Worm (Caenorhabditis elegans) whole organism, L2 larva: ENCODE measurements around the gene spp-10.

Experiments used
- aly-2 ChIP-seq: fragments of 150-350 bp; optimal IDR thresholded peaks from 2 replicates; lab custom pipeline; 2014; ENCODE audit warnings: missing biosample characterization, missing genetic modification characterization
- ceh-82 ChIP-seq: fragments of 150-350 bp; optimal IDR thresholded peaks from 2 replicates; lab custom pipeline; 2014; ENCODE audit warnings: missing biosample characterization, missing genetic modification characterization
- elt-1 ChIP-seq: fragments of 150-350 bp; optimal IDR thresholded peaks from 2 replicates; lab custom pipeline; 2014; ENCODE audit warnings: missing biosample characterization, missing genetic modification characterization
- lin-13 ChIP-seq: fragments of 150-350 bp; optimal IDR thresholded peaks from 2 replicates; lab custom pipeline; 2014; ENCODE audit warnings: missing biosample characterization, missing genetic modification reagents, missing genetic modification characterization
- lin-39 ChIP-seq: fragments of 150-350 bp; optimal IDR thresholded peaks from 2 replicates; lab custom pipeline; 2014; ENCODE audit warnings: missing biosample characterization, missing genetic modification reagents, missing genetic modification characterization
- lsy-2 ChIP-seq, 2 experiments: fragments of 150-350 bp in 1 of 2; sonication (generic microtip) in 1 of 2; optimal IDR thresholded peaks; 2 replicates each; lab custom pipeline; 2014 to 2017; ENCODE audit warnings: missing biosample characterization in 2 of 2, missing genetic modification characterization in 2 of 2
- mab-5 ChIP-seq: fragments of 150-350 bp; optimal IDR thresholded peaks from 2 replicates; lab custom pipeline; 2014; ENCODE audit warnings: missing biosample characterization, missing genetic modification characterization
- nhr-11 ChIP-seq: fragments of 150-350 bp; optimal IDR thresholded peaks from 2 replicates; lab custom pipeline; 2014; ENCODE audit warnings: missing biosample characterization, missing genetic modification characterization
- nhr-237 ChIP-seq: fragments of 150-350 bp; optimal IDR thresholded peaks from 2 replicates; lab custom pipeline; 2014; ENCODE audit warnings: missing biosample characterization, missing genetic modification characterization
- nhr-77 ChIP-seq: fragments of 150-350 bp; optimal IDR thresholded peaks from 2 replicates; lab custom pipeline; 2014; ENCODE audit warnings: missing biosample characterization, missing genetic modification characterization
- skn-1 ChIP-seq: sonication (generic microtip); optimal IDR thresholded peaks from 2 replicates; lab custom pipeline; 2017; ENCODE audit warnings: missing biosample characterization, missing genetic modification characterization
- snpc-4 ChIP-seq: fragments of 150-350 bp; optimal IDR thresholded peaks from 2 replicates; lab custom pipeline; 2014; ENCODE audit warnings: missing biosample characterization, missing genetic modification characterization
- unc-62 ChIP-seq: fragments of 150-350 bp; optimal IDR thresholded peaks from 2 replicates; lab custom pipeline; 2014; ENCODE audit warnings: missing biosample characterization, missing genetic modification reagents, missing genetic modification characterization
- ztf-11 ChIP-seq: sonication (generic microtip); optimal IDR thresholded peaks from 2 replicates; lab custom pipeline; 2017; ENCODE audit warnings: missing biosample characterization, missing genetic modification characterization

DNA sequence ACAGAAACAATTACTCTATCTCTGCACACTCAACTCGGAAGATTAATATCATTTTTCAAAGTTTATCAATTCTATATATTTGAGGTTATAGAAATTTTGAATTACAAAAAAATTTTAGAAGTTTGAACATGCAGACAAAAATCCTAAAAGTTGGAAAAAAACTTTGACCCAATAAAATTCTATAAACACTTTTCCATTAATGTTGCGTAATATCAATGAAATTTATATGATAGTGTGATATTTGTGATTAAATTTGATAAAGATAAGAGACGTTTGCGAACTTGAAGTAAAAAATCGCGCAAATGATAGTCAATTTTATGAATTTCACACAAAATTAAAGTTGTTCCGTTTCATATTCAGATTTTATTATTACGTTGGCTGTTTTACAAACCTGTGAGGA, 22.9 kb upstream of the spp-10 start:
- TF ChIP-seq snpc-4 (no peak), aly-2 (tag; lab: Kevin White, UChicago) (no peak), elt-1 (no peak), lin-39 (no peak), unc-62 (no peak), ztf-11 (tag; lab: Kevin White, UChicago) (no peak), nhr-237 (no peak), nhr-11 (tag; lab: Kevin White, UChicago) (no peak), nhr-77 (tag; lab: Kevin White, UChicago) (no peak), lin-13 (GFP tag; lab: Kevin White, UChicago) (no peak), ceh-82 (tag; lab: Kevin White, UChicago) (no peak), skn-1 (tag; lab: Kevin White, UChicago) (no peak), lsy-2 (tag; optimal IDR thresholded peaks at IDR 0.05; lab: Kevin White, UChicago) (no peak), mab-5 (tag; lab: Kevin White, UChicago) (no peak)
